Worm (Caenorhabditis elegans) whole organism, L4 larva: ENCODE data around the gene B0495.7.

Experiments used
- F26F4.8 ChIP-seq: fragments of 200-800 bp; sonication (Bioruptor generic); conservative IDR thresholded peaks from 2 replicates; pipeline ENCODE4 v1.3.6; 2022; ENCODE audit warnings: missing genetic modification characterization, missing compliant biosample characterization
- aly-2 ChIP-seq: sonication (generic microtip); optimal IDR thresholded peaks from 2 replicates; lab custom pipeline; 2018; ENCODE audit warnings: missing biosample characterization, missing genetic modification characterization
- dve-1 ChIP-seq: sonication (generic microtip); optimal IDR thresholded peaks from 2 replicates; lab custom pipeline; 2017; ENCODE audit warnings: antibody characterized with exemption, mild to moderate bottlenecking, missing genetic modification characterization, missing compliant biosample characterization; ENCODE audit not compliant: insufficient read depth
- nhr-11 ChIP-seq: fragments of 150-350 bp; optimal IDR thresholded peaks from 2 replicates; lab custom pipeline; 2014; ENCODE audit warnings: missing biosample characterization, missing genetic modification characterization

- TF ChIP-seq F26F4.8 (GFP tag; lab: Robert Waterston, UW) (no peak), aly-2 (tag; lab: Kevin White, UChicago) (no peak), nhr-11 (tag; lab: Kevin White, UChicago) (no peak), dve-1 (no peak)
Observed at ce11 chrII:7724603-7725002, 19.6 kb upstream of the B0495.7 start, which contains the start of gene cpna-2.
